Fruit fly (Drosophila melanogaster) whole organism, embryonic: ENCODE data around the gene CG16985.
A peak's percentile ranks its signal among the peaks of the same experiment; 100 is the strongest.

Source experiments
- B-H2 ChIP-seq: fragments of 200-800 bp; sonication (Bioruptor generic); optimal IDR thresholded peaks from 2 replicates; lab custom pipeline; 2018; ENCODE audit warnings: missing biosample characterization, mild to moderate bottlenecking, missing genetic modification characterization
- CG10267 ChIP-seq: fragments of 200-800 bp; sonication (Bioruptor generic); optimal IDR thresholded peaks from 2 replicates; lab custom pipeline; 2018; ENCODE audit warnings: missing biosample characterization, mild to moderate bottlenecking, missing genetic modification characterization, moderate library complexity
- CG11695 ChIP-seq: fragments of 200-800 bp; sonication (Bioruptor generic); IDR thresholded peaks from 3 replicates; pipeline ENCODE4 v1.3.6; 2022; ENCODE audit warnings: missing biosample characterization, missing genetic modification characterization
- CG11723 ChIP-seq: fragments of 200-800 bp; sonication (Bioruptor generic); optimal IDR thresholded peaks from 2 replicates; lab custom pipeline; 2017; ENCODE audit warnings: missing biosample characterization, mild to moderate bottlenecking, missing genetic modification characterization
- CG12104 ChIP-seq: fragments of 200-800 bp; sonication (Bioruptor generic); optimal IDR thresholded peaks from 3 replicates; lab custom pipeline; 2016; ENCODE audit warnings: missing biosample characterization, missing genetic modification characterization
- CG14710 ChIP-seq: fragments of 200-800 bp; sonication (Bioruptor generic); optimal IDR thresholded peaks from 3 replicates; lab custom pipeline; 2019; ENCODE audit warnings: missing biosample characterization, mild to moderate bottlenecking, missing genetic modification characterization, moderate library complexity
- CG2116 ChIP-seq: fragments of 200-800 bp; sonication (Bioruptor generic); optimal IDR thresholded peaks from 3 replicates; lab custom pipeline; 2018; ENCODE audit warnings: missing biosample characterization, mild to moderate bottlenecking, missing genetic modification characterization
- CG2889 ChIP-seq: fragments of 200-800 bp; sonication (Bioruptor generic); IDR thresholded peaks from 3 replicates; pipeline ENCODE4 v1.3.6; 2022; ENCODE audit warnings: missing biosample characterization, missing genetic modification characterization
- CG31388 ChIP-seq: fragments of 200-800 bp; sonication (Bioruptor generic); optimal IDR thresholded peaks from 2 replicates; lab custom pipeline; 2016; ENCODE audit warnings: missing biosample characterization, missing genetic modification characterization
- CG3281 ChIP-seq: fragments of 200-800 bp; sonication (Bioruptor generic); optimal IDR thresholded peaks from 3 replicates; lab custom pipeline; 2017; ENCODE audit warnings: missing biosample characterization, mild to moderate bottlenecking, missing genetic modification characterization
- CG7357 ChIP-seq: fragments of 200-800 bp; sonication (Bioruptor generic); IDR thresholded peaks from 3 replicates; pipeline ENCODE4 v1.3.6; 2022; ENCODE audit warnings: missing biosample characterization, missing genetic modification characterization
- CG7839 ChIP-seq: fragments of 200-800 bp; sonication (Bioruptor generic); optimal IDR thresholded peaks from 3 replicates; lab custom pipeline; 2018; ENCODE audit warnings: missing biosample characterization, mild to moderate bottlenecking, missing genetic modification characterization, moderate library complexity
- CG8478 ChIP-seq: fragments of >200 bp; optimal IDR thresholded peaks from 2 replicates; lab custom pipeline; 2018
- CG9437 ChIP-seq: fragments of 200-800 bp; sonication (Bioruptor generic); optimal IDR thresholded peaks from 2 replicates; lab custom pipeline; 2018; ENCODE audit warnings: missing biosample characterization, mild to moderate bottlenecking, missing genetic modification characterization
- D19A ChIP-seq: fragments of 200-800 bp; optimal IDR thresholded peaks from 3 replicates; lab custom pipeline; 2019; ENCODE audit warnings: missing biosample characterization, mild to moderate bottlenecking, missing genetic modification characterization, moderate library complexity
- Deaf1 ChIP-seq: fragments of 200-800 bp; optimal IDR thresholded peaks from 3 replicates; lab custom pipeline; 2019; ENCODE audit warnings: missing biosample characterization, mild to moderate bottlenecking, missing genetic modification characterization, moderate library complexity
- Drgx ChIP-seq: fragments of 200-800 bp; sonication (Bioruptor generic); IDR thresholded peaks from 2 replicates; pipeline ENCODE4 v1.3.6; 2022; ENCODE audit warnings: missing biosample characterization, missing genetic modification characterization
- Elba2 ChIP-seq: fragments of 200-800 bp; sonication (Bioruptor generic); optimal IDR thresholded peaks from 3 replicates; lab custom pipeline; 2016; ENCODE audit warnings: missing biosample characterization, missing genetic modification characterization
- Gsc ChIP-seq: fragments of 200-800 bp; sonication (Bioruptor generic); IDR thresholded peaks from 2 replicates; pipeline ENCODE4 v1.3.6; 2022; ENCODE audit warnings: missing biosample characterization, missing genetic modification characterization
- H2.0 ChIP-seq: fragments of 200-800 bp; sonication (Bioruptor generic); IDR thresholded peaks from 2 replicates; pipeline ENCODE4 v1.3.6; 2022; ENCODE audit warnings: missing biosample characterization, missing genetic modification characterization
- Myb ChIP-seq: fragments of 200-800 bp; sonication (Bioruptor generic); optimal IDR thresholded peaks from 2 replicates; lab custom pipeline; 2016; ENCODE audit warnings: missing biosample characterization, missing genetic modification characterization
- NC2β ChIP-seq: fragments of 200-800 bp; sonication (Bioruptor generic); optimal IDR thresholded peaks from 2 replicates; lab custom pipeline; 2016; ENCODE audit warnings: missing biosample characterization, missing genetic modification characterization
- az2 ChIP-seq: fragments of 200-800 bp; sonication (Bioruptor generic); optimal IDR thresholded peaks from 3 replicates; lab custom pipeline; 2016; ENCODE audit warnings: missing biosample characterization, missing genetic modification characterization
- bsh ChIP-seq, 2 experiments: fragments of 200-800 bp; sonication (Bioruptor generic); optimal IDR thresholded peaks; 2 replicates each; lab custom pipeline; 2017 to 2018; ENCODE audit warnings: mild to moderate bottlenecking in 2 of 2, missing biosample characterization in 2 of 2, missing genetic modification characterization in 2 of 2, moderate library complexity in 1 of 2
- crol ChIP-seq: fragments of 200-800 bp; sonication (Bioruptor generic); IDR thresholded peaks from 2 replicates; pipeline ENCODE4 v1.3.6; 2022; ENCODE audit warnings: missing biosample characterization, missing genetic modification characterization
- cwo ChIP-seq: fragments of 200-800 bp; sonication (Bioruptor generic); optimal IDR thresholded peaks from 3 replicates; lab custom pipeline; 2017; ENCODE audit warnings: missing biosample characterization, missing genetic modification characterization, mild to moderate bottlenecking, moderate library complexity, missing genetic modification reagents
- en ChIP-seq: fragments of 200-800 bp; sonication (Bioruptor generic); optimal IDR thresholded peaks from 2 replicates; lab custom pipeline; 2016; ENCODE audit warnings: missing biosample characterization, missing genetic modification characterization
- ftz-f1 ChIP-seq: fragments of 200-800 bp; sonication (Bioruptor generic); optimal IDR thresholded peaks from 2 replicates; lab custom pipeline; 2016; ENCODE audit warnings: missing biosample characterization, missing genetic modification characterization
- gcm ChIP-seq: fragments of 200-800 bp; sonication (Bioruptor generic); optimal IDR thresholded peaks from 2 replicates; lab custom pipeline; 2019; ENCODE audit warnings: missing biosample characterization, mild to moderate bottlenecking, missing genetic modification characterization, moderate library complexity
- gsb-n ChIP-seq: fragments of 200-800 bp; sonication (Bioruptor generic); optimal IDR thresholded peaks from 3 replicates; lab custom pipeline; 2018; ENCODE audit warnings: missing biosample characterization, mild to moderate bottlenecking, missing genetic modification characterization
- hbn ChIP-seq: fragments of 200-800 bp; sonication (Bioruptor generic); IDR thresholded peaks from 2 replicates; pipeline ENCODE4 v1.3.6; 2022; ENCODE audit warnings: missing biosample characterization, missing genetic modification characterization; ENCODE audit not compliant: partially characterized antibody
- hkb ChIP-seq, 2 experiments: fragments of 200-800 bp in 1 of 2; fragments of >200 bp in 1 of 2; sonication (Bioruptor generic) in 1 of 2; IDR thresholded peaks in 1 of 2; optimal IDR thresholded peaks in 1 of 2; 2 replicates each; pipeline versions ENCODE4 v1.3.6 to Lab custom; 2017 to 2022; ENCODE audit warnings: missing biosample characterization in 1 of 2, missing genetic modification characterization in 1 of 2
- kay ChIP-seq: fragments of 200-800 bp; sonication (Bioruptor generic); optimal IDR thresholded peaks from 2 replicates; lab custom pipeline; 2016; ENCODE audit warnings: missing biosample characterization, missing genetic modification characterization
- nmo ChIP-seq: fragments of 200-800 bp; sonication (Bioruptor generic); optimal IDR thresholded peaks from 2 replicates; lab custom pipeline; 2018; ENCODE audit warnings: missing biosample characterization, mild to moderate bottlenecking, missing genetic modification characterization, moderate library complexity
- nom ChIP-seq: fragments of 200-800 bp; sonication (Bioruptor generic); optimal IDR thresholded peaks from 2 replicates; lab custom pipeline; 2017; ENCODE audit warnings: missing biosample characterization, missing genetic modification characterization, mild to moderate bottlenecking, moderate library complexity, missing genetic modification reagents
- org-1 ChIP-seq: fragments of 200-800 bp; sonication (Bioruptor generic); optimal IDR thresholded peaks from 2 replicates; lab custom pipeline; 2017; ENCODE audit warnings: missing biosample characterization, missing genetic modification characterization
- pita ChIP-seq: fragments of 200-800 bp; sonication (Bioruptor generic); optimal IDR thresholded peaks from 2 replicates; lab custom pipeline; 2017; ENCODE audit warnings: missing biosample characterization, mild to moderate bottlenecking, missing genetic modification characterization
- so ChIP-seq: fragments of 200-800 bp; sonication (Bioruptor generic); IDR thresholded peaks from 3 replicates; pipeline ENCODE4 v1.3.6; 2022; ENCODE audit warnings: missing biosample characterization, missing genetic modification characterization
- ssp ChIP-seq: fragments of 200-800 bp; sonication (Bioruptor generic); IDR thresholded peaks from 2 replicates; pipeline ENCODE4 v1.3.6; 2022; ENCODE audit warnings: missing biosample characterization, missing genetic modification characterization

CG16985 gene

dm6 chr3L:2554118-2554814, 44.8 kb upstream of the CG16985 start, which contains the start of gene Spn (continued):
- no peak for TF ChIP-seq hkb (optimal IDR thresholded peaks at IDR 0.05; lab: Kevin White, UChicago)
- TF ChIP-seq hkb (GFP tag; IDR thresholded peaks at IDR 0.05; lab: Robert Waterston, UW) = peak; percentile 47; the same call in 1 of the 2 replicates
- peak; percentile 84 for TF ChIP-seq D19A
- TF ChIP-seq org-1 = no peak
- no peak for TF ChIP-seq CG31388 (GFP tag; lab: Kevin White, UChicago)
- TF ChIP-seq CG14710 (tag; lab: Kevin White, UChicago) = peak; percentile 77
- TF ChIP-seq CG10267 (tag; lab: Kevin White, UChicago) = peak; percentile 61
- TF ChIP-seq CG2116 (GFP tag; lab: Kevin White, UChicago) = peak; percentile 80
- no peak for TF ChIP-seq Elba2
- no peak for TF ChIP-seq CG11723
- TF ChIP-seq H2.0 = no peak
- TF ChIP-seq ssp (GFP tag; lab: Robert Waterston, UW) = no peak
- no peak for TF ChIP-seq CG3281 (GFP tag; lab: Kevin White, UChicago)
- no peak for TF ChIP-seq CG12104

DNA sequence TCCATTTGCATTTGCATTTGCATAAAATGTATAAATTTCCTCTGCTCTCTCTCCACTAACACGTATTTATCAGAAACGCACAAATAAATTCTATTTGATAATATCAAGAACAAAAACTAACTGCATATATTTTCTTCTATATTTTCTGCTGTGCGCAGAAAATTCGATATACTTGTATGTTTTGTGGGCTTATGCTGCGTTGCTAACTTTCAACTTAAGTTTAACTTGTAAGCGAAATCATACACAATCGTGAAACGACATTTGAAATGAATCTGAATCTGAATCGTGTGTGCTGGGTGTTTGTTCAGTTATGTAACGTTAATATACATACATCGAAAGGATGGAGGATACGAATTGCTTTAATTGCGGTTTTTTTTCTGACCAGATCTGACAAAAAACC, 43.4 kb upstream of the CG16985 start:
- TF ChIP-seq hbn (no peak), gsb-n (tag; lab: Kevin White, UChicago) (no peak), NC2β (GFP tag; lab: Kevin White, UChicago) (no peak), cwo (GFP tag; lab: Kevin White, UChicago) (no peak), az2 (GFP tag; lab: Kevin White, UChicago) (no peak), kay (GFP tag; lab: Kevin White, UChicago) (no peak), CG9437 (GFP tag; lab: Kevin White, UChicago) (no peak), nmo (GFP tag; lab: Kevin White, UChicago) (no peak), Deaf1 (tag; lab: Kevin White, UChicago) (no peak)
- TF ChIP-seq, all 482 proteins: peak for 0

DNA sequence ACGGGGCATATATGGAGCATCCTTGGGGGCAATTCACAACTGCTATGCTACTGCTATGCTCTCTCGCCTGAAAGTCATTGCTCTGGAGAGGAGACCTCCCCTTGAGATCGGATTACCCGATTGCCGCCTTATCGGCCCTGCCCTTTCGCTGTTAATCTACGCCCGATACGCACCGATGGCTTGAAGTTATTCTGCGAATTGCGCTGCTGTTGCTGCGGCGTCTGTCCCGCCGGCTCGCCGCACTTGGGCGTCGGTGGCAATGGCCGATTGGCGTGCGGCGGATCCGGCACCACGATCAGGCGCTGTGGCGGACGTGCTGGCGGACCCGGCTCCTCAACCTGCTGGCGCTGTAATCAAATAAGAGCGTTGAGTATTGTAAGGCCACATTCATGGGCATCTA, 33.1 kb upstream of the CG16985 start:
- TF ChIP-seq CG7357 (GFP tag; lab: Robert Waterston, UW) (no peak), CG11695 (GFP tag; lab: Robert Waterston, UW) (no peak), en (no peak), ftz-f1 (GFP tag; lab: Kevin White, UChicago) (peak; percentile 3), Myb (no peak)

- TF ChIP-seq CG7839 (tag; lab: Kevin White, UChicago) (no peak), CG2889 (GFP tag; lab: Robert Waterston, UW) (0 out of 3 replicates have a peak, but pooled peaks have one; percentile 12), CG8478 (lab: Kevin White, UChicago) (peak; percentile 67), nom (GFP tag; lab: Kevin White, UChicago) (peak; percentile 78), B-H2 (no peak)
These were observed 32.0 kb upstream of the CG16985 start for dm6 chr3L:2567050-2567609.

DNA sequence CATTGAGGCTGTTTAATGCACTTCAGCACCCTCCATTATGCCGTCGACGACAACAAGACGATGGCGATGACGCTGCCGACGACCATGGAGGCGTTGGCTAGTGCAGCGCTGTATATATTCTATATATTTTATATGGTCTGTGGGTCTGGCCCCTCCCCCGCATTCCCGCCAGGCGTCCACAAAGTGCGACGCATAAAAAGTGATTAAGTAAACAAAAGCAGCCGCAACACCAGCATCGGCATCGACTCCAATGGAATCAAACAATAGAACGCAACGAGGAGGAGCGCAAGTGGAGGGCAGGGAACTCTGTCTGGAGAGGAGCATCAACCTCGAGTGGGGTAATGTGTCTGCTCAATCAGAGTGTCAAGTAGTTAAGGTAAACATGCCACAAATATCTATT, 30.8 kb upstream of the CG16985 start:
- TF ChIP-seq nom (GFP tag; lab: Kevin White, UChicago) = peak; percentile 77
- peak; percentile 10; the same call in 1 of the 2 replicates for TF ChIP-seq Drgx
- TF ChIP-seq so (GFP tag; lab: Robert Waterston, UW) = peak; percentile 10; the same call in 1 of the 3 replicates
- TF ChIP-seq pita (GFP tag; lab: Kevin White, UChicago) = no peak
- peak in 1 of 2 experiments; percentile 32 for TF ChIP-seq bsh (GFP tag; optimal IDR thresholded peaks at IDR 0.05; lab: Kevin White, UChicago)
- TF ChIP-seq crol (GFP tag; lab: Robert Waterston, UW) = peak; percentile 68
- TF ChIP-seq gcm = peak; percentile 5
- no peak for TF ChIP-seq Gsc (GFP tag; lab: Robert Waterston, UW)
